Worm (Caenorhabditis elegans): ENCODE results near the gene tra-1.
A peak's percentile ranks its signal among the peaks of the same experiment; 100 is the strongest.
"Not testable (repeated sequence)": the region's sequence is repeated elsewhere in the genome, so short reads cannot be mapped to it uniquely, and the experiment has no call there.

The tra-1 gene

DNA sequence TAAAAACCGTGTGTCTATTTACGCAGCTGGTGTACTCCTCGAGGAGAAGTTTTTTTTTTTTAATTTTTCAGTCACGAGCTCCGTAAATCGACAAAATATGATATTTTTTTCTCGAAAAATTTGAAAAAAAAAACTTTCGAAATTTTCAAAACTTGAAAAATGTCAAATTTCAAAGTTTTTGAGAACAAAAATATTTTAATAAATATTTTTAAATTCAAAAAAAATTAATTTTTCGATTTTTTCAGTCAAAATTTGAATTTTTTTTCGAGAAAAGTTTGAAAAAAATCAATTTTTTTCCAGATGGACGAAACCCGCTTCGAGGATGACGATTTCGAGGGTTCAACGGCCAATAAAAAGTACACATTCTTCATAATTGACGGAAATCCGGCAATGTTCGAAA, 40.5 kb downstream of the tra-1 start, which contains the start of gene cku-70:
Gene cku-70 (plus strand): TSS at position 301 of the 400 bp plus-strand sequence.
- TF ChIP-seq scrt-1 (GFP tag; IDR thresholded peaks at IDR 0.05) = no peak
- TF ChIP-seq B0310.2 (tag; optimal IDR thresholded peaks at IDR 0.05) = no peak
- TF ChIP-seq ceh-13 (GFP tag; optimal IDR thresholded peaks at IDR 0.05) = no peak
- no peak for TF ChIP-seq ceh-36 (tag; optimal IDR thresholded peaks at IDR 0.05)
- TF ChIP-seq ama-1 (optimal IDR thresholded peaks at IDR 0.05) = no peak
- TF ChIP-seq hmbx-1 (tag; optimal IDR thresholded peaks at IDR 0.05) = no peak
- TF ChIP-seq tbx-11 (GFP tag; IDR thresholded peaks at IDR 0.05) = no peak
- no peak for TF ChIP-seq tbx-37 (GFP tag; conservative IDR thresholded peaks at IDR 0.05)
- no peak for TF ChIP-seq flt-1 (GFP tag; IDR thresholded peaks at IDR 0.05)
- TF ChIP-seq hnd-1 (tag; optimal IDR thresholded peaks at IDR 0.05) = no peak
- TF ChIP-seq sea-1 (GFP tag; conservative IDR thresholded peaks at IDR 0.05) = no peak
- no peak for TF ChIP-seq tra-4 (tag; optimal IDR thresholded peaks at IDR 0.05)

DNA sequence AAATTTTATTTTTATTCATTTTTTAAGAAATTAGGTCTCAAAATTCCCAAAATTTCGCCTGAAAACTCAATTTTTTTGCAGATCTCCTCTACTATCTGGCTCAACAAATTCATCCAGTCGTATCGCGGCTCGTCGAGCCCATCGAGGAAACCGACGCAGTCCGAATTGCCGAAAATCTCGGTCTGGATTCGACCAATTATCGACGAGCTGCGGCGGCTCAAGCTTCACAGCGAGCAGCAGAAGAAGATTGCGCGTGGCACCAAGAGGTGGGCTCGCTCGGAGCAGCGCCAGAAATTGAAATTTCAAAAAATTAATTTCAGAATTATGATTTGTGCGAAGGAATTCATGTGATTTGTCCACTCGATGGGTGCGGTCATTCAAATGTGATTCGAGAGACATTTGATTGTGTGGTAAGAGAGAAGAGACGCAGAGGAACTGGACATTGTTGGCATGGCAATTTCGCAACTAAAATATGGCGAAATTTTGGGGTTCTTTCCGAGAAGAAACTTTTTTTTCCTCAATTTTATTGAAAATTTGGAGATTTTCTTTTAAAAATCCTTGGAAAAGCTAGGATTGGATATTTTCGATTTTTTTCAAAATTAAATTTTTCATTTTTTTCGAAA, 45.6 kb downstream of the tra-1 start:
- no peak for TF ChIP-seq B0310.2 (tag; optimal IDR thresholded peaks at IDR 0.05)
- no peak for TF ChIP-seq pes-1 (GFP tag; IDR thresholded peaks at IDR 0.05)
- TF ChIP-seq F13C5.2 (tag; optimal IDR thresholded peaks at IDR 0.05) = no peak
- no peak for TF ChIP-seq ceh-36 (tag; optimal IDR thresholded peaks at IDR 0.05)
- TF ChIP-seq hmbx-1 (tag; optimal IDR thresholded peaks at IDR 0.05) = no peak
- no peak for TF ChIP-seq scrt-1 (GFP tag; IDR thresholded peaks at IDR 0.05)
- no peak for TF ChIP-seq tra-4 (tag; optimal IDR thresholded peaks at IDR 0.05)
- no peak for TF ChIP-seq ama-1 (optimal IDR thresholded peaks at IDR 0.05)

DNA sequence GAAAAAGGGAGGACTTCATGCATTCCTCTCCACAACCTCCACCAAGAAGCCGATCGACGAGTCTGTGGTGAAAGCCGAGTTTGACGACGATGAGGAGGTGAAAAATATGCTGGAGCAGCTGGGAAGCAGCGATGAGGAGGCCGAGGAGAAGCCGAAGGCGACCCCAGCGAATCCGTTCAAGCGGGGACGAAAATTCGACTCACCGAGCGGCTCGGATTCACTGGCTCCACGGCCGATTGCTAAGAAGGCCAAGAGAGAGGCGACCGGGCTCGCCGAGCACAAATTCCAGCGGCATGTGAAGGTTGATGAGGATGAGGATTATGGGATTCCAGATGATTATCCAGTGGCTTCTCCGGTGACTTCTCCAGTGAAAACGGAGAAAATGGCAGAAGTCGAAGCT, 52.1 kb downstream of the tra-1 start:
- TF ChIP-seq scrt-1 (GFP tag; IDR thresholded peaks at IDR 0.05) = 0 out of 2 replicates have a peak, but pooled peaks have one; percentile 43
- TF ChIP-seq ets-7 (tag; optimal IDR thresholded peaks at IDR 0.05) = no peak
- TF ChIP-seq tra-4 (tag; optimal IDR thresholded peaks at IDR 0.05) = no peak

DNA sequence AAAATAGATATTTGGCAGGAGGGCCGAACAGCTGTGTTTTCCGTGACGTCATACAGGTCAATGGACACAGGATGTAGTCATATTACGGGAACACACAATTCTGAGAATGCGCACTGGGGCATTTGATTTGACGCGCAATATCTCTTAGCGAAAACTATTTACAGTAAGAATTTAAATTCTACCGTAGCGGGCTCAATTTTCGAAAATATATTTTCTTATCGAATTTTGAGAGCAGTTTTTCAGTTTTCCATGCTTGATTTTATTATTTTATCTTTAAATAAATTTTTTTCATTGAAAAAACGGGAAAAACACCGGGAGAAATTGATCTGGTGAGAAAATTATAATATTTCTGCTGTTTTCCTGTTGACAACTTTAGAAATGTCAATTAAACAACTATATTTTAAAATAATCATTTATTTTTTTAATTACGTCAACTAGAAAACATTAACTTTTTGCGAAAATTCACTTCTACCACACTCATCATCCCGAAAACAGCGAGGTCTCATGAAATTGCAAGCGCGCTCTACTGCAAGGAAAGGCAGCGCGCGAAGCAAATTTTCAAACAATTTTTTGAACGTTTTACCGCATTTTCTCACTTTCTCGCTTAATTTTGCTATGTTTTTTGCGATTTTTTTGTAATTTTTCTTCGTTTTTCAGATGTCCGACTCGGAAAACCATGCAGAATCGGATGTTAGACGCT, 53.1 kb downstream of the tra-1 start, which contains the start of the genes Y47D3A.1 and pola-1:
Gene Y47D3A.1 (minus strand): TSS at position 51 of the 700 bp plus-strand sequence.
Gene pola-1 (plus strand): TSS at position 658 of the 700 bp plus-strand sequence.
- TF ChIP-seq B0310.2 (tag; optimal IDR thresholded peaks at IDR 0.05) (no peak), tbx-37 (GFP tag; conservative IDR thresholded peaks at IDR 0.05) (peak; percentile 42; the same call in 1 of the 2 replicates), scrt-1 (GFP tag; IDR thresholded peaks at IDR 0.05) (0 out of 2 replicates have a peak, but pooled peaks have one; percentile 48), hnd-1 (tag; optimal IDR thresholded peaks at IDR 0.05) (no peak), F13C5.2 (tag; optimal IDR thresholded peaks at IDR 0.05) (peak; percentile 25), pes-1 (GFP tag; IDR thresholded peaks at IDR 0.05) (peak; percentile 64), flt-1 (GFP tag; IDR thresholded peaks at IDR 0.05) (peak; percentile 47; the same call in 1 of the 2 replicates), ets-7 (tag; optimal IDR thresholded peaks at IDR 0.05) (no peak), hmbx-1 (tag; optimal IDR thresholded peaks at IDR 0.05) (peak; percentile 2)

DNA sequence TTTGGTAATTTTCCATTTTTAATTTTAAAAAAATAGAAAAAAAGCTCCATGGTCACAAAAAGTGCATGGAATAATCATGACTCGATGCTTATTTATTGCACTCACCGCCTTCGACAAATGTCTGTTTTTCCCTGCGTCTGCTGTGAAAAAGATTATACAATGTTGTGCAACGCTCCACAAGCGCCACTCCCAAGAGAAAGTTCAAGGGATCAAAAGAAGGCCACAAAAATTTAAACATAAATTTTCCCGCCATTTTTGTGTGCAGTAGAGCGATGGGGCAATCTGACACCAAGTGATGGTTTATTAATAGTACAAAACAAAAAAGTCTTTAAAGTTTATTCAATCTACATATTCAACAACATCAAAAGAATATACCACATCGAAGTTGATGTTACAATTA, 56.1 kb downstream of the tra-1 start, which contains the start of gene fbxa-128:
Gene fbxa-128 (minus strand): TSS at position 192 of the 400 bp plus-strand sequence.
- TF ChIP-seq hmbx-1 (tag; optimal IDR thresholded peaks at IDR 0.05) (no peak), ama-1 (optimal IDR thresholded peaks at IDR 0.05) (no peak), F13C5.2 (tag; optimal IDR thresholded peaks at IDR 0.05) (no peak), tbx-11 (GFP tag; IDR thresholded peaks at IDR 0.05) (no peak), sea-1 (GFP tag; conservative IDR thresholded peaks at IDR 0.05) (no peak), tra-4 (tag; optimal IDR thresholded peaks at IDR 0.05) (no peak), ceh-36 (tag; optimal IDR thresholded peaks at IDR 0.05) (no peak), ets-7 (tag; optimal IDR thresholded peaks at IDR 0.05) (no peak), aly-1 (tag; optimal IDR thresholded peaks at IDR 0.05) (no peak), hmg-4 (GFP tag; optimal IDR thresholded peaks at IDR 0.05) (no peak), pes-1 (GFP tag; IDR thresholded peaks at IDR 0.05) (no peak), hnd-1 (tag; optimal IDR thresholded peaks at IDR 0.05) (no peak), scrt-1 (GFP tag; IDR thresholded peaks at IDR 0.05) (no peak), ceh-13 (GFP tag; optimal IDR thresholded peaks at IDR 0.05) (no peak), B0310.2 (tag; optimal IDR thresholded peaks at IDR 0.05) (no peak)

DNA sequence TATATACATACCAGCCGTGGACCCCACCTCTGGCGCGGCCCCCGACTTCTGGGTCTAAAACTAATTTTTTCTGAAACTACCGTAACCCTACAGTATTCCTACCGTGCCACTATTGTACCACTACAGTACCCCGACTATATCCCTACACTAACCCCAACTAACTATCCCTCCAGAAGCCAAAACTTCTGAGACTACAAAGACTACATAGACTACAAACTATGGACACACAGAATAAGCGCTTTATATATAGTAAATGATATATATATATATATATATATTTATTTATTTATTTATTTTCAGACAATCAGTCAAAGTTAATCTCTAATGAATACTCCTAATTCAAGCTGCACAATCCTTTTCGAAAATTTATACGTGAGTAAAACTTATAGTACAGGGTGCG, 63.5 kb downstream of the tra-1 start, which contains the start of gene pha-1:
Gene pha-1 (plus strand): TSS at position 301 of the 400 bp plus-strand sequence.
- TF ChIP-seq hnd-1 (tag; optimal IDR thresholded peaks at IDR 0.05); tbx-37 (GFP tag; conservative IDR thresholded peaks at IDR 0.05); ets-7 (tag; optimal IDR thresholded peaks at IDR 0.05): not testable (repeated sequence)

DNA sequence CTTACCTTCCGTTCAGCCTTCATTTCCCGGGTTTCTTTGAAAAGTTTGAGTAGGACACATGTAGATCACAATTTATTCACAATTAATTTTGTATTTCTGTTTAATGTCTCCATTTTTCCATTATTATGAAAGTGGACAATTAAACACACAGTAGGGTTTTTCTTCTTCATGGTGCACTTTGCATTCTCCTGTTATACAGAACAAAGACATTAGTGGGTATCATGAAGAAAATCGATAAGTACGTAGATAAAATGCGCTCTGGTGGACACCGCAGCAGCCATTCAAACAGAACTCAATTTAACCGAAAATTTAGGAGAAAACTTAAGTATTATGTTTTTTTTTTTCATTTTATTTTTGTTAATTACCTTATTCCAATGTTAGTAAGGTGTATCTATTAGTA, 65.6 kb downstream of the tra-1 start:
- no peak for TF ChIP-seq B0310.2 (tag; optimal IDR thresholded peaks at IDR 0.05)
- TF ChIP-seq F13C5.2 (tag; optimal IDR thresholded peaks at IDR 0.05) = no peak
- TF ChIP-seq hmbx-1 (tag; optimal IDR thresholded peaks at IDR 0.05) = no peak
- TF ChIP-seq scrt-1 (GFP tag; IDR thresholded peaks at IDR 0.05) = no peak
- no peak for TF ChIP-seq tbx-37 (GFP tag; conservative IDR thresholded peaks at IDR 0.05)
- TF ChIP-seq pes-1 (GFP tag; IDR thresholded peaks at IDR 0.05) = no peak
- no peak for TF ChIP-seq hnd-1 (tag; optimal IDR thresholded peaks at IDR 0.05)
- no peak for TF ChIP-seq tra-4 (tag; optimal IDR thresholded peaks at IDR 0.05)
- no peak for TF ChIP-seq sea-1 (GFP tag; conservative IDR thresholded peaks at IDR 0.05)
- no peak for TF ChIP-seq hmg-4 (GFP tag; optimal IDR thresholded peaks at IDR 0.05)

DNA sequence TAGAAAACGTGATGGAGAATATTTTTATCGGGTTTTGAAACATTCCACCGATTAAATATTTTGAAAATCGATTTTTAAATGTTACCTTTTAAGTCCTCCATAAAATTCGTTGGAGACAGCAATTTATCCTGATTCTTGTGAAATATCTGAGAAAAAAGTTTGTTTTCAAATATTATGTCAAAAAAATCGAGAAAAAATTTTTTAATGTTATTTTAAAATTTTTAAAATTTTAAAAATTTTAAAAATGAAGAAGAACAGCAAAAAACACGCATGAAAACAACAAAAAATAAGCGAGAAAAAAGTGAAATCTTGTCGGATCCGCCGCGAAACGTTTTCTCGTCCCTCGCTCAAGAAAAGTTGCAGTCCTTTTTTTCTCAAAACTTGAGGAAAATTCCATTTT, 67.5 kb downstream of the tra-1 start, which contains the start of gene Y48A6C.8:
Gene Y48A6C.8 (minus strand): TSS at position 101 of the 400 bp plus-strand sequence.
- TF ChIP-seq tbx-11 (GFP tag; IDR thresholded peaks at IDR 0.05) = no peak
- no peak for TF ChIP-seq hmbx-1 (tag; optimal IDR thresholded peaks at IDR 0.05)
- no peak for TF ChIP-seq pes-1 (GFP tag; IDR thresholded peaks at IDR 0.05)
- no peak for TF ChIP-seq ceh-36 (tag; optimal IDR thresholded peaks at IDR 0.05)
- TF ChIP-seq ets-7 (tag; optimal IDR thresholded peaks at IDR 0.05) = no peak
- TF ChIP-seq hnd-1 (tag; optimal IDR thresholded peaks at IDR 0.05) = no peak
- TF ChIP-seq ama-1 (optimal IDR thresholded peaks at IDR 0.05) = no peak
- TF ChIP-seq tbx-37 (GFP tag; conservative IDR thresholded peaks at IDR 0.05) = no peak
- no peak for TF ChIP-seq F13C5.2 (tag; optimal IDR thresholded peaks at IDR 0.05)
- TF ChIP-seq scrt-1 (GFP tag; IDR thresholded peaks at IDR 0.05) = no peak
- no peak for TF ChIP-seq aly-1 (tag; optimal IDR thresholded peaks at IDR 0.05)
- TF ChIP-seq B0310.2 (tag; optimal IDR thresholded peaks at IDR 0.05) = no peak
- no peak for TF ChIP-seq flt-1 (GFP tag; IDR thresholded peaks at IDR 0.05)
- TF ChIP-seq ceh-13 (GFP tag; optimal IDR thresholded peaks at IDR 0.05) = no peak
- TF ChIP-seq sea-1 (GFP tag; conservative IDR thresholded peaks at IDR 0.05) = no peak
- no peak for TF ChIP-seq hmg-4 (GFP tag; optimal IDR thresholded peaks at IDR 0.05)
- TF ChIP-seq tra-4 (tag; optimal IDR thresholded peaks at IDR 0.05) = no peak

All from whole organism, early embryonic.